Worm (Caenorhabditis elegans) whole organism, midembryonic: ENCODE measurements around the gene C15C8.5.

Experiments used
- T22C8.4 ChIP-seq: fragments of 200-800 bp; sonication (Bioruptor generic); IDR thresholded peaks from 2 replicates; pipeline ENCODE4 v1.3.6; 2022; ENCODE audit warnings: missing genetic modification characterization, missing compliant biosample characterization
- cog-1 ChIP-seq: sonication (generic microtip); optimal IDR thresholded peaks from 2 replicates; lab custom pipeline; 2016; ENCODE audit warnings: missing genetic modification characterization, missing compliant biosample characterization
- flt-1 ChIP-seq: fragments of 200-800 bp; sonication (Bioruptor generic); IDR thresholded peaks from 2 replicates; pipeline ENCODE4 v1.3.6; 2022; ENCODE audit warnings: missing genetic modification characterization, missing compliant biosample characterization
- klf-2 ChIP-seq: fragments of 200-800 bp; sonication (Bioruptor generic); conservative IDR thresholded peaks from 2 replicates; pipeline ENCODE4 v1.3.6; 2022; ENCODE audit warnings: missing genetic modification reagents, missing genetic modification characterization, missing compliant biosample characterization
- ref-1 ChIP-seq: fragments of 200-800 bp; sonication (Bioruptor generic); conservative IDR thresholded peaks from 2 replicates; pipeline ENCODE4 v1.3.6; 2022; ENCODE audit warnings: missing genetic modification reagents, missing genetic modification characterization, missing compliant biosample characterization
- tab-1 ChIP-seq: fragments of 200-800 bp; sonication (Bioruptor generic); IDR thresholded peaks from 2 replicates; pipeline ENCODE4 v1.3.6; 2022; ENCODE audit warnings: missing genetic modification characterization, missing compliant biosample characterization
- ztf-23 ChIP-seq: fragments of 200-800 bp; sonication (Bioruptor generic); IDR thresholded peaks from 2 replicates; pipeline ENCODE4 v1.3.6; 2022; ENCODE audit warnings: missing genetic modification reagents, missing genetic modification characterization, missing compliant biosample characterization
- ztf-29 ChIP-seq: fragments of 200-800 bp; sonication (Bioruptor generic); IDR thresholded peaks from 2 replicates; pipeline ENCODE4 v1.3.6; 2022; ENCODE audit warnings: missing genetic modification reagents, missing genetic modification characterization, missing compliant biosample characterization

DNA sequence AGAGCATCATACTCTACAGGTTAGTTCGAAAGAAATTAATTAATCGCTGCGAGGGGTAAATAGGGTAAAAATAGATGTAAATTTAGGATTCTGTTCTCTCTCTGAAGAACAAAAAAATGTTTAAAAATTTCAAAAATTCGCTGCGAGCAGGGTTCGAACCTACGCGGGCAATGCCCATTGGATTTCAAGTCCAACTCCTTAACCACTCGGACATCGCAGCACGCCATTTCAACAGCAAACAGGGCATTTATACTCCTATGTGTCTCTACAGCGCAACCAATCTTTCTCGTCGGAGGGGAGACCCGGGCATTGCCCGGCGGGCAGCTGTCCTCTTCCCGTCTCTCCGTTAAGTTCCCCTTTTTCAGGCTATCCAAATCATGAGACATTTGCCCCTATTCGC is 32.4 kb downstream of the C15C8.5 start:
- TF ChIP-seq ztf-29 (GFP tag; lab: Robert Waterston, UW), result peak; percentile 96
- peak; percentile 97 for TF ChIP-seq flt-1 (GFP tag; lab: Robert Waterston, UW)
- peak; percentile 98 for TF ChIP-seq klf-2 (GFP tag; lab: Robert Waterston, UW)
- peak; percentile 90 for TF ChIP-seq ref-1 (GFP tag; lab: Robert Waterston, UW)
- peak; percentile 58 for TF ChIP-seq cog-1 (tag; lab: Kevin White, UChicago)
- TF ChIP-seq T22C8.4 (GFP tag; lab: Robert Waterston, UW), result peak; percentile 93
- peak; percentile 96 for TF ChIP-seq tab-1
- TF ChIP-seq ztf-23 (GFP tag; lab: Robert Waterston, UW), result peak; percentile 97
